Worm (Caenorhabditis elegans): ENCODE measurements around the gene hsp-3.

DNA sequence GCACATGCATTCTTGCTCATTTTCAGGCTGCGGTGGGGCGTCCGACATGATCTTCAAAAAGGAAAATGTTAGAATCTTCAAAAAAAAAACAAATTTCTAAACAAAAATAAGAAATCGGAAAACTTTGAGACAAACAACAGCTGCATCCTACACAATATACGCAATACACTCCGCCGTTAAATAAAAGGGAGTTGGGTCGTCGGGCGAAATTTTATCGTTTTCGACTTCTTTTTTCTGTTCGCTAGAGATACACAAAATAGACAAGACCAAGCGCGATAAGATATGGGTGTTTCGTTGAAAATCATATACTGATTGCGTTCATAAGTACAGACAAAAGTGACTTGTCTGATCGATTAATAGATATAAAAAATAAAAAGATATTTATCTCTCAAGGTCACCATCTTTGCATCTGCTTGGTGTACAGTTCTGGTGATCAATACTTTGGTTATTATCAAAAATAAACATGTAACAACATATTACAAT, 17.4 kb upstream of the hsp-3 start, which contains the start of gene kynu-1:
- TF ChIP-seq nhr-76 (tag; optimal IDR thresholded peaks at IDR 0.05), result no peak
- no peak for TF ChIP-seq daf-8 (GFP tag; IDR thresholded peaks at IDR 0.05)
- TF ChIP-seq egl-27 (tag; optimal IDR thresholded peaks at IDR 0.05), result no peak
- no peak for TF ChIP-seq skn-1 (tag; optimal IDR thresholded peaks at IDR 0.05)
- TF ChIP-seq lin-13 (GFP tag; optimal IDR thresholded peaks at IDR 0.05), result no peak
- TF ChIP-seq nhr-77 (tag; optimal IDR thresholded peaks at IDR 0.05), result no peak
- no peak for TF ChIP-seq nhr-102 (tag; optimal IDR thresholded peaks at IDR 0.05)
- no peak for TF ChIP-seq ceh-82 (tag; optimal IDR thresholded peaks at IDR 0.05)
- TF ChIP-seq ZK546.5 (tag; optimal IDR thresholded peaks at IDR 0.05), result no peak
- no peak for TF ChIP-seq D1046.2 (GFP tag; IDR thresholded peaks at IDR 0.05)
- no peak for TF ChIP-seq unc-130 (GFP tag; optimal IDR thresholded peaks at IDR 0.05)
- no peak for TF ChIP-seq jun-1 (tag; optimal IDR thresholded peaks at IDR 0.05)
